Fruit fly (Drosophila melanogaster) whole organism: ENCODE results near the gene CG42814.

Experiments
- CG8478 ChIP-seq: fragments of >200 bp; optimal IDR thresholded peaks from 2 replicates; lab custom pipeline; 2018; ENCODE audit warnings: inconsistent platforms
- Dll ChIP-seq: fragments of >200 bp; optimal IDR thresholded peaks from 2 replicates; lab custom pipeline; 2017
- EcR ChIP-seq, 2 experiments: fragments of >200 bp; optimal IDR thresholded peaks; 2 replicates each; lab custom pipeline; 2017; ENCODE audit warnings: missing biosample characterization in 2 of 2, missing genetic modification characterization in 2 of 2, missing genetic modification reagents in 2 of 2
- pan ChIP-seq: fragments of >200 bp; optimal IDR thresholded peaks from 2 replicates; lab custom pipeline; 2017
- psq ChIP-seq: fragments of >200 bp; optimal IDR thresholded peaks from 2 replicates; lab custom pipeline; 2017
- usp ChIP-seq: fragments of >200 bp; optimal IDR thresholded peaks from 2 replicates; lab custom pipeline; 2017; ENCODE audit warnings: missing biosample characterization, missing genetic modification characterization, mixed read lengths

- TF ChIP-seq CG8478, result no peak
- no peak for TF ChIP-seq usp (GFP tag; lab: Kevin White, UChicago)
- peak; percentile 6 for TF ChIP-seq Dll (lab: Kevin White, UChicago)
- TF ChIP-seq EcR (GFP tag; optimal IDR thresholded peaks at IDR 0.05; lab: Kevin White, UChicago), result no peak
- TF ChIP-seq pan (lab: Kevin White, UChicago), result no peak
- TF ChIP-seq psq (lab: Kevin White, UChicago), result no peak
Measured at dm6 chr3R:27263434-27264215, 34.4 kb upstream of the CG42814 start, which contains the start of gene woc.
